Worm (Caenorhabditis elegans): ENCODE results near the gene ril-2.

Gene ril-2

ce11 chrV:12552671-12553212 is 46.2 kb downstream of the ril-2 start, which contains the start of gene F45D3.4:
F45D3.4 (minus strand) TSS chrV:12553191.
- TF ChIP-seq nhr-120 (GFP tag; IDR thresholded peaks at IDR 0.05) (no peak), rcor-1 (GFP tag; IDR thresholded peaks at IDR 0.05) (0 out of 2 replicates have a peak, but pooled peaks have one; percentile 20), F37B4.10 (GFP tag; IDR thresholded peaks at IDR 0.05) (no peak), K11D2.4 (GFP tag; IDR thresholded peaks at IDR 0.05) (0 out of 2 replicates have a peak, but pooled peaks have one; percentile 11)

- TF ChIP-seq repo-1 (tag; optimal IDR thresholded peaks at IDR 0.05) (no peak), ama-1 (optimal IDR thresholded peaks at IDR 0.05) (peak; percentile 87), ama-1 (GFP tag; optimal IDR thresholded peaks at IDR 0.05) (no peak), T26A5.8 (tag; optimal IDR thresholded peaks at IDR 0.05) (no peak), tbp1 (GFP tag; optimal IDR thresholded peaks at IDR 0.05) (peak; percentile 20), dpff-1 (tag; optimal IDR thresholded peaks at IDR 0.05) (no peak), ztf-26 (tag; optimal IDR thresholded peaks at IDR 0.05) (peak; percentile 13), F55B11.4 (tag; optimal IDR thresholded peaks at IDR 0.05; ENCODE audit: borderline replicate concordance, insufficient read depth) (no peak), fkh-3 (tag; optimal IDR thresholded peaks at IDR 0.05) (no peak), dox-1 (GFP tag; IDR thresholded peaks at IDR 0.05) (peak; percentile 17; the same call in 1 of the 2 replicates), gei-17 (GFP tag; optimal IDR thresholded peaks at IDR 0.05) (no peak), Y67H2A.10 (GFP tag; conservative IDR thresholded peaks at IDR 0.05) (no peak), lin-26 (GFP tag; IDR thresholded peaks at IDR 0.05) (peak; percentile 59; the same call in 1 of the 2 replicates), K11D2.4 (GFP tag; IDR thresholded peaks at IDR 0.05) (peak; percentile 65), lsl-1 (GFP tag; optimal IDR thresholded peaks at IDR 0.05) (no peak), Y53G8AR.9 (GFP tag; conservative IDR thresholded peaks at IDR 0.05) (0 out of 2 replicates have a peak, but pooled peaks have one; percentile 26), unc-130 (GFP tag; optimal IDR thresholded peaks at IDR 0.05) (no peak), let-607 (tag; optimal IDR thresholded peaks at IDR 0.05) (no peak), somi-1 (GFP tag; optimal IDR thresholded peaks at IDR 0.05) (no peak), B0336.3 (GFP tag; IDR thresholded peaks at IDR 0.05) (peak; percentile 23; the same call in 1 of the 2 replicates), pha-4 (tag; optimal IDR thresholded peaks at IDR 0.05) (no peak), let-526 (GFP tag; IDR thresholded peaks at IDR 0.05) (peak; percentile 39; the same call in 1 of the 2 replicates)
Observed at ce11 chrV:12551638-12552478, 47.1 kb downstream of the ril-2 start.

- TF ChIP-seq nhr-179 (tag; optimal IDR thresholded peaks at IDR 0.05) (no peak), snpc-1.1 (tag; optimal IDR thresholded peaks at IDR 0.05; ENCODE audit: insufficient read depth) (no peak), egl-18 (GFP tag; IDR thresholded peaks at IDR 0.05) (no peak), hmg-1.2 (GFP tag; IDR thresholded peaks at IDR 0.05) (no peak), ztf-26 (tag; optimal IDR thresholded peaks at IDR 0.05) (no peak), egrh-3 (GFP tag; IDR thresholded peaks at IDR 0.05) (no peak), let-526 (GFP tag; IDR thresholded peaks at IDR 0.05) (no peak), dox-1 (GFP tag; IDR thresholded peaks at IDR 0.05) (no peak), madf-8 (GFP tag; conservative IDR thresholded peaks at IDR 0.05) (no peak), bed-1 (GFP tag; IDR thresholded peaks at IDR 0.05) (no peak), Y67H2A.10 (GFP tag; conservative IDR thresholded peaks at IDR 0.05) (no peak), ztf-6 (GFP tag; IDR thresholded peaks at IDR 0.05) (no peak), lsy-27 (tag; optimal IDR thresholded peaks at IDR 0.05; ENCODE audit: borderline replicate concordance, insufficient read depth) (no peak), akir-1 (GFP tag; optimal IDR thresholded peaks at IDR 0.05) (no peak), ceh-91 (GFP tag; IDR thresholded peaks at IDR 0.05) (no peak), attf-3 (GFP tag; conservative IDR thresholded peaks at IDR 0.05) (no peak), nhr-90 (tag; optimal IDR thresholded peaks at IDR 0.05) (no peak), lin-40 (tag; optimal IDR thresholded peaks at IDR 0.05) (no peak), repo-1 (tag; optimal IDR thresholded peaks at IDR 0.05) (no peak), attf-5 (GFP tag; optimal IDR thresholded peaks at IDR 0.05) (no peak)
Observed at ce11 chrV:12550755-12551154, 48.2 kb downstream of the ril-2 start.
